Worm (Caenorhabditis elegans) whole organism, young adult: Measurements from ENCODE around the gene ZK1290.10.

Experiments
- B0019.2 ChIP-seq: fragments of 200-800 bp; sonication (Bioruptor generic); conservative IDR thresholded peaks from 2 replicates; pipeline ENCODE4 v1.3.6; 2022; ENCODE audit warnings: missing genetic modification reagents, missing genetic modification characterization, missing compliant biosample characterization
- D2030.7 ChIP-seq: fragments of 200-800 bp; sonication (Bioruptor generic); IDR thresholded peaks from 2 replicates; pipeline ENCODE4 v1.3.6; 2022; ENCODE audit warnings: missing genetic modification reagents, missing genetic modification characterization, missing compliant biosample characterization
- F52B5.7 ChIP-seq: sonication (generic microtip); optimal IDR thresholded peaks from 2 replicates; lab custom pipeline; 2016; ENCODE audit warnings: mild to moderate bottlenecking, missing genetic modification characterization, missing compliant biosample characterization
- F57A8.1 ChIP-seq: fragments of 200-800 bp; sonication (Bioruptor generic); optimal IDR thresholded peaks from 2 replicates; lab custom pipeline; 2018; ENCODE audit warnings: mild to moderate bottlenecking, missing genetic modification characterization, moderate library complexity, missing compliant biosample characterization
- K12H6.12 ChIP-seq: fragments of 200-800 bp; sonication (Bioruptor generic); optimal IDR thresholded peaks from 2 replicates; lab custom pipeline; 2018; ENCODE audit warnings: mild to moderate bottlenecking, missing genetic modification characterization, missing compliant biosample characterization
- T07F8.4 ChIP-seq: sonication (generic microtip); optimal IDR thresholded peaks from 2 replicates; lab custom pipeline; 2016; ENCODE audit warnings: mild to moderate bottlenecking, missing genetic modification characterization, moderate library complexity, missing compliant biosample characterization
- T26A5.8 ChIP-seq: sonication (generic microtip); optimal IDR thresholded peaks from 2 replicates; lab custom pipeline; 2016; ENCODE audit warnings: missing genetic modification characterization, missing compliant biosample characterization
- Y53F4B.3 ChIP-seq: fragments of 200-800 bp; sonication (Bioruptor generic); IDR thresholded peaks from 2 replicates; pipeline ENCODE4 v1.3.6; 2022; ENCODE audit warnings: missing genetic modification reagents, missing genetic modification characterization, missing compliant biosample characterization
- Y67H2A.10 ChIP-seq: fragments of 200-800 bp; sonication (Bioruptor generic); conservative IDR thresholded peaks from 2 replicates; pipeline ENCODE4 v1.3.6; 2022; ENCODE audit warnings: missing genetic modification reagents, missing genetic modification characterization, missing compliant biosample characterization
- Y95B8A.8 ChIP-seq: fragments of 200-800 bp; sonication (Bioruptor generic); IDR thresholded peaks from 2 replicates; pipeline ENCODE4 v1.3.6; 2022; ENCODE audit warnings: missing genetic modification reagents, missing genetic modification characterization, missing compliant biosample characterization
- ama-1 ChIP-seq, 3 experiments: fragments of 150-350 bp in 1 of 3; sonication (generic microtip) in 2 of 3; optimal IDR thresholded peaks; 2 replicates each; lab custom pipeline; 2014 to 2018; ENCODE audit warnings: missing biosample characterization in 2 of 3, missing genetic modification characterization in 2 of 3, missing genetic modification reagents in 2 of 3
- attf-5 ChIP-seq: fragments of 200-800 bp; sonication (Bioruptor generic); optimal IDR thresholded peaks from 2 replicates; lab custom pipeline; 2018; ENCODE audit warnings: mild to moderate bottlenecking, missing genetic modification characterization, missing compliant biosample characterization
- bed-1 ChIP-seq: fragments of 200-800 bp; sonication (Bioruptor generic); IDR thresholded peaks from 2 replicates; pipeline ENCODE4 v1.3.6; 2022; ENCODE audit warnings: missing genetic modification reagents, missing genetic modification characterization, missing compliant biosample characterization
- cebp-2 ChIP-seq: fragments of 200-800 bp; sonication (Bioruptor generic); IDR thresholded peaks from 2 replicates; pipeline ENCODE4 v1.3.6; 2022; ENCODE audit warnings: missing genetic modification characterization, missing compliant biosample characterization
- ceh-100 ChIP-seq: fragments of 200-800 bp; sonication (Bioruptor generic); IDR thresholded peaks from 2 replicates; pipeline ENCODE4 v1.3.6; 2022; ENCODE audit warnings: missing genetic modification reagents, missing genetic modification characterization, missing compliant biosample characterization
- ceh-27 ChIP-seq: fragments of 200-800 bp; sonication (Bioruptor generic); optimal IDR thresholded peaks from 2 replicates; lab custom pipeline; 2018; ENCODE audit warnings: mild to moderate bottlenecking, missing genetic modification characterization, moderate library complexity, missing compliant biosample characterization
- ceh-40 ChIP-seq: fragments of 200-800 bp; sonication (Bioruptor generic); IDR thresholded peaks from 2 replicates; pipeline ENCODE4 v1.3.6; 2022; ENCODE audit warnings: missing genetic modification characterization, missing compliant biosample characterization
- ceh-58 ChIP-seq: fragments of 200-800 bp; sonication (Bioruptor generic); IDR thresholded peaks from 2 replicates; pipeline ENCODE4 v1.3.6; 2022; ENCODE audit warnings: missing genetic modification characterization, missing compliant biosample characterization
- ceh-79 ChIP-seq: sonication (generic microtip); optimal IDR thresholded peaks from 2 replicates; lab custom pipeline; 2017; ENCODE audit warnings: mild to moderate bottlenecking, missing genetic modification characterization, missing compliant biosample characterization
- ceh-91 ChIP-seq: fragments of 200-800 bp; sonication (Bioruptor generic); IDR thresholded peaks from 2 replicates; pipeline ENCODE4 v1.3.6; 2022; ENCODE audit warnings: missing genetic modification reagents, missing genetic modification characterization, missing compliant biosample characterization
- chd-7 ChIP-seq: sonication (generic microtip); optimal IDR thresholded peaks from 2 replicates; lab custom pipeline; 2016; ENCODE audit warnings: mild to moderate bottlenecking, missing genetic modification characterization, moderate library complexity, missing compliant biosample characterization
- die-1 ChIP-seq: sonication (generic microtip); optimal IDR thresholded peaks from 2 replicates; lab custom pipeline; 2016; ENCODE audit warnings: missing genotype, mild to moderate bottlenecking, missing genetic modification characterization, missing compliant biosample characterization
- dpl-1 ChIP-seq: fragments of 150-350 bp; optimal IDR thresholded peaks from 2 replicates; lab custom pipeline; 2014; ENCODE audit warnings: missing biosample characterization, missing genetic modification reagents, missing genetic modification characterization
- efl-1 ChIP-seq: fragments of 150-350 bp; optimal IDR thresholded peaks from 2 replicates; lab custom pipeline; 2014; ENCODE audit warnings: missing biosample characterization, missing genetic modification reagents, missing genetic modification characterization
- ekl-4 ChIP-seq: fragments of 200-800 bp; sonication (Bioruptor generic); IDR thresholded peaks from 2 replicates; pipeline ENCODE4 v1.3.6; 2022; ENCODE audit warnings: missing genetic modification reagents, missing genetic modification characterization, missing compliant biosample characterization
- gei-17 ChIP-seq: fragments of 200-800 bp; sonication (Bioruptor generic); optimal IDR thresholded peaks from 2 replicates; lab custom pipeline; 2018; ENCODE audit warnings: mild to moderate bottlenecking, missing genetic modification characterization, missing compliant biosample characterization
- hlh-12 ChIP-seq: sonication (generic microtip); optimal IDR thresholded peaks from 2 replicates; lab custom pipeline; 2016; ENCODE audit warnings: missing genetic modification characterization, missing compliant biosample characterization
- hlh-26 ChIP-seq: fragments of 200-800 bp; sonication (Bioruptor generic); conservative IDR thresholded peaks from 2 replicates; pipeline ENCODE4 v1.3.6; 2022; ENCODE audit warnings: missing genetic modification reagents, missing genetic modification characterization, missing compliant biosample characterization
- lin-35 ChIP-seq, 3 experiments: fragments of 150-350 bp in 2 of 3; sonication (generic microtip) in 1 of 3; optimal IDR thresholded peaks; 2 replicates each; lab custom pipeline; 2014 to 2018; ENCODE audit warnings: missing biosample characterization in 3 of 3, missing genetic modification characterization in 3 of 3, missing genetic modification reagents in 3 of 3
- madf-10 ChIP-seq: sonication (generic microtip); optimal IDR thresholded peaks from 2 replicates; lab custom pipeline; 2016; ENCODE audit warnings: mild to moderate bottlenecking, missing genetic modification characterization, missing compliant biosample characterization
- mxl-1 ChIP-seq: sonication (generic microtip); optimal IDR thresholded peaks from 2 replicates; lab custom pipeline; 2016; ENCODE audit warnings: missing genetic modification characterization, missing compliant biosample characterization
- nfya-2 ChIP-seq: fragments of 200-800 bp; sonication (Bioruptor generic); IDR thresholded peaks from 2 replicates; pipeline ENCODE4 v1.3.6; 2022; ENCODE audit warnings: missing genetic modification reagents, missing genetic modification characterization, missing compliant biosample characterization
- nhr-179 ChIP-seq: sonication (generic microtip); optimal IDR thresholded peaks from 2 replicates; lab custom pipeline; 2016; ENCODE audit warnings: mild to moderate bottlenecking, missing genetic modification characterization, missing compliant biosample characterization
- nhr-27 ChIP-seq: fragments of 200-800 bp; sonication (Bioruptor generic); optimal IDR thresholded peaks from 2 replicates; lab custom pipeline; 2018; ENCODE audit warnings: mild to moderate bottlenecking, missing genetic modification characterization, moderate library complexity, missing compliant biosample characterization
- nhr-80 ChIP-seq: sonication (generic microtip); optimal IDR thresholded peaks from 2 replicates; lab custom pipeline; 2016; ENCODE audit warnings: missing genetic modification characterization, missing compliant biosample characterization
- rec-8 ChIP-seq, 2 experiments: sonication (generic microtip); optimal IDR thresholded peaks; 2 replicates each; lab custom pipeline; 2016; ENCODE audit warnings: mild to moderate bottlenecking in 2 of 2, missing genetic modification characterization in 2 of 2, missing genetic modification reagents in 2 of 2, missing genotype in 2 of 2, missing biosample characterization in 1 of 2, missing compliant biosample characterization in 1 of 2, moderate library complexity in 1 of 2
- repo-1 ChIP-seq: sonication (generic microtip); optimal IDR thresholded peaks from 2 replicates; lab custom pipeline; 2017; ENCODE audit warnings: mild to moderate bottlenecking, missing genetic modification characterization, missing compliant biosample characterization
- sdz-38 ChIP-seq: sonication (generic microtip); optimal IDR thresholded peaks from 2 replicates; lab custom pipeline; 2016; ENCODE audit warnings: missing genotype, missing genetic modification characterization, missing compliant biosample characterization
- sea-2 ChIP-seq: fragments of 200-800 bp; sonication (Bioruptor generic); IDR thresholded peaks from 2 replicates; pipeline ENCODE4 v1.3.6; 2022; ENCODE audit warnings: missing genetic modification characterization, missing compliant biosample characterization
- snpc-1.1 ChIP-seq: sonication (generic microtip); optimal IDR thresholded peaks from 2 replicates; lab custom pipeline; 2017; ENCODE audit warnings: missing genetic modification characterization, mild to moderate bottlenecking, missing compliant biosample characterization, antibody characterized with exemption, moderate library complexity, missing genotype, missing genetic modification reagents; ENCODE audit not compliant: insufficient read depth
- sptf-2 ChIP-seq: fragments of 200-800 bp; sonication (Bioruptor generic); optimal IDR thresholded peaks from 2 replicates; lab custom pipeline; 2018; ENCODE audit warnings: mild to moderate bottlenecking, missing genetic modification characterization, missing compliant biosample characterization
- tbx-9 ChIP-seq: sonication (generic microtip); optimal IDR thresholded peaks from 2 replicates; lab custom pipeline; 2016; ENCODE audit warnings: borderline replicate concordance, missing genetic modification characterization, inconsistent platforms, missing compliant biosample characterization
- unc-62 ChIP-seq: fragments of 150-350 bp; optimal IDR thresholded peaks from 2 replicates; lab custom pipeline; 2014; ENCODE audit warnings: missing biosample characterization, missing genetic modification reagents, missing genetic modification characterization
- ztf-18 ChIP-seq: sonication (generic microtip); optimal IDR thresholded peaks from 2 replicates; lab custom pipeline; 2016; ENCODE audit warnings: missing genotype, mild to moderate bottlenecking, missing genetic modification characterization, missing compliant biosample characterization
- ztf-22 ChIP-seq: fragments of 200-800 bp; sonication (Bioruptor generic); optimal IDR thresholded peaks from 2 replicates; lab custom pipeline; 2018; ENCODE audit warnings: mild to moderate bottlenecking, missing genetic modification characterization, moderate library complexity, missing compliant biosample characterization
- ztf-25 ChIP-seq: fragments of 200-800 bp; sonication (Bioruptor generic); IDR thresholded peaks from 2 replicates; pipeline ENCODE4 v1.3.6; 2022; ENCODE audit warnings: missing genetic modification reagents, missing genetic modification characterization, missing compliant biosample characterization
- ztf-26 ChIP-seq: sonication (generic microtip); optimal IDR thresholded peaks from 2 replicates; lab custom pipeline; 2017; ENCODE audit warnings: missing genetic modification characterization, missing compliant biosample characterization
- ztf-3 ChIP-seq: fragments of 200-800 bp; sonication (Bioruptor generic); optimal IDR thresholded peaks from 2 replicates; lab custom pipeline; 2018; ENCODE audit warnings: mild to moderate bottlenecking, missing genetic modification characterization, missing compliant biosample characterization
- ztf-6 ChIP-seq: fragments of 200-800 bp; sonication (Bioruptor generic); IDR thresholded peaks from 2 replicates; pipeline ENCODE4 v1.3.6; 2022; ENCODE audit warnings: missing genetic modification reagents, missing genetic modification characterization, missing compliant biosample characterization

ZK1290.10 gene

ce11 chrII:7529078-7529683, 24.5 kb downstream of the ZK1290.10 start, which contains the start of gene ZK1290.5 (continued):
- TF ChIP-seq rec-8 (tag; optimal IDR thresholded peaks at IDR 0.05; lab: Kevin White, UChicago), result no peak
- TF ChIP-seq T26A5.8, result no peak
- peak; percentile 86 for TF ChIP-seq K12H6.12
- TF ChIP-seq sptf-2 (GFP tag; lab: Kevin White, UChicago), result no peak
- TF ChIP-seq mxl-1 (tag; lab: Kevin White, UChicago), result no peak
- no peak for TF ChIP-seq Y95B8A.8 (GFP tag; lab: Robert Waterston, UW)
- no peak for TF ChIP-seq efl-1 (GFP tag; lab: Kevin White, UChicago)
- peak; percentile 53 for TF ChIP-seq gei-17 (GFP tag; lab: Kevin White, UChicago)
- TF ChIP-seq ztf-26 (tag; lab: Kevin White, UChicago), result peak; percentile 92
- TF ChIP-seq sdz-38, result no peak
- TF ChIP-seq attf-5 (GFP tag; lab: Kevin White, UChicago), result peak; percentile 74
- TF ChIP-seq nhr-179 (tag; lab: Kevin White, UChicago), result no peak
- TF ChIP-seq Y67H2A.10, result no peak
- no peak for TF ChIP-seq ztf-25 (GFP tag; lab: Robert Waterston, UW)
- no peak for TF ChIP-seq cebp-2 (GFP tag; lab: Robert Waterston, UW)
- no peak for TF ChIP-seq ceh-91 (GFP tag; lab: Robert Waterston, UW)
- peak; percentile 19 for TF ChIP-seq ztf-18 (tag; lab: Kevin White, UChicago)
- peak; percentile 50 for TF ChIP-seq ceh-27
- no peak for TF ChIP-seq dpl-1 (GFP tag; lab: Kevin White, UChicago)
- TF ChIP-seq die-1 (tag; lab: Kevin White, UChicago), result peak; percentile 43
- no peak for TF ChIP-seq ama-1 (optimal IDR thresholded peaks at IDR 0.05; lab: Kevin White, UChicago)
- no peak for TF ChIP-seq ama-1 (GFP tag; optimal IDR thresholded peaks at IDR 0.05; lab: Kevin White, UChicago)
- no peak for TF ChIP-seq sea-2
- TF ChIP-seq ceh-58 (GFP tag; lab: Robert Waterston, UW), result no peak
- no peak for TF ChIP-seq bed-1 (GFP tag; lab: Robert Waterston, UW)
- no peak for TF ChIP-seq ztf-6 (GFP tag; lab: Robert Waterston, UW)
- TF ChIP-seq tbx-9 (tag; lab: Kevin White, UChicago), result no peak
- TF ChIP-seq T07F8.4 (tag; lab: Kevin White, UChicago), result no peak
- TF ChIP-seq repo-1 (tag; lab: Kevin White, UChicago), result peak; percentile 72
- no peak for TF ChIP-seq D2030.7 (GFP tag; lab: Robert Waterston, UW)
- TF ChIP-seq nhr-27 (tag; lab: Kevin White, UChicago), result no peak
- no peak for TF ChIP-seq snpc-1.1 (tag; lab: Kevin White, UChicago)
- no peak for TF ChIP-seq B0019.2 (GFP tag; lab: Robert Waterston, UW)
- peak; percentile 77 for TF ChIP-seq nhr-80
- no peak for TF ChIP-seq lin-35 (GFP tag; optimal IDR thresholded peaks at IDR 0.05; lab: Kevin White, UChicago)
- TF ChIP-seq F57A8.1 (GFP tag; lab: Kevin White, UChicago), result no peak
- TF ChIP-seq ceh-40, result no peak
- TF ChIP-seq ztf-3 (GFP tag; lab: Kevin White, UChicago), result peak; percentile 63
- TF ChIP-seq chd-7 (tag; lab: Kevin White, UChicago), result peak; percentile 87
- no peak for TF ChIP-seq nfya-2 (GFP tag; lab: Robert Waterston, UW)
- no peak for TF ChIP-seq hlh-26 (GFP tag; lab: Robert Waterston, UW)
- TF ChIP-seq ceh-79 (tag; lab: Kevin White, UChicago), result no peak
- no peak for TF ChIP-seq F52B5.7
- no peak for TF ChIP-seq ceh-100 (GFP tag; lab: Robert Waterston, UW)
- TF ChIP-seq Y53F4B.3 (GFP tag; lab: Robert Waterston, UW), result no peak
- peak; percentile 85 for TF ChIP-seq ztf-22 (GFP tag; lab: Kevin White, UChicago)
- TF ChIP-seq hlh-12, result no peak
- no peak for TF ChIP-seq unc-62 (GFP tag; lab: Kevin White, UChicago)
- peak; percentile 78 for TF ChIP-seq ekl-4 (GFP tag; lab: Robert Waterston, UW)
- peak; percentile 72 for TF ChIP-seq madf-10 (tag; lab: Kevin White, UChicago)
